Fruit fly (Drosophila melanogaster): ENCODE measurements around the gene CG34117.

Gene CG34117

DNA sequence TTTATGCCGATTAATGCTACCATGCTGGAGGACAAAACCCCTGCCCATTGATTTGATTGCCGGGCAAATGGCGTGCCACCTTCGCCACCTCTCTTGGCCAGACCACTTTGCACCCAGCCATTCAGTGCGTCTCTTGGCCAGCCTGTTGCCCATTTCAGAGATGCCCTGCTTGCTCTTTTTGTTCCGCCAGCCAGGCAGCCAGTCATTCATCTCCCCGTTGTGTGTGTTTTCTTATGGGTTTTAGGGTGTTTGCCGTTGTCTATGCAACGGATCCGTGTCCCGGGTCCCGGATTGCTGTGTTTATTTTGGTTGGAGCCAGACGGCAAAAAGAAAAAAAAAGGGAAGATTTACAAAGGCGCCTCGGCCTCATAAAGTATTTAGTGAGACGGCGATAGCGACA lies 3.9 kb downstream of the CG34117 start:
- TF ChIP-seq CG17801 (GFP tag; optimal IDR thresholded peaks at IDR 0.05; ENCODE audit: partially characterized antibody): no peak

DNA sequence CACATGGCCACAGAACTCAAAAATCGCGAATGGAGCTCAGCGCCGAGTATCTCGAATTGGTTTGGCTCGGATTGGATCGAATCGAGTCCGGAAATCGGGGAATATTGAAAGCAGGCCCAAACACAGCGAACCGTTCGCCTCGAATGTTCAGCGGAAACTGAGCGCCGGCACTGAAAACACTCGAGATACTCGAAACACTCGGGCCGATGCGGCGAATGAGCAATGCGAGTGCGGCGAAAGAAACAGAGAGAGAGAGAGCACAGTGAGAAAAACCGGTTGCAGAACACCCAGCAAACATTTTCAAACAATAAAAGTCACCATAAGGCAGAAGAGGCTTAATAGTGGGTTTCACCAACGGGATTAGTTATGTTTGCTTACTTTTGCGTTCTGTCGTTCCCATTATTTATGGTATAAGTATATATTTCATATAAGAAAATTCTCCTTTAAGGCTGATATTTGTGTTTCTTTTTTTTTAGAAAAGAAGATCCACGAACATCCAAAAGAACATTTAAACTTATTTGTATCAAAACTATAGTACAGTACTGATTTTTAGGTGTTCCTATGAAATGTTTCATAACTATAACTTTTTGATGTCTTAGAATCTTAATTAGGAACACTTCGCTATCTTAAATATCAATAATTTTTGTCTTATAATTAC lies 5.3 kb downstream of the CG34117 start, which contains the start of gene FER:
Gene FER (minus strand): TSS at position 162 of the 658 bp plus-strand sequence.
- peak; percentile 37 for TF ChIP-seq CG17801 (GFP tag; optimal IDR thresholded peaks at IDR 0.05; ENCODE audit: partially characterized antibody)

DNA sequence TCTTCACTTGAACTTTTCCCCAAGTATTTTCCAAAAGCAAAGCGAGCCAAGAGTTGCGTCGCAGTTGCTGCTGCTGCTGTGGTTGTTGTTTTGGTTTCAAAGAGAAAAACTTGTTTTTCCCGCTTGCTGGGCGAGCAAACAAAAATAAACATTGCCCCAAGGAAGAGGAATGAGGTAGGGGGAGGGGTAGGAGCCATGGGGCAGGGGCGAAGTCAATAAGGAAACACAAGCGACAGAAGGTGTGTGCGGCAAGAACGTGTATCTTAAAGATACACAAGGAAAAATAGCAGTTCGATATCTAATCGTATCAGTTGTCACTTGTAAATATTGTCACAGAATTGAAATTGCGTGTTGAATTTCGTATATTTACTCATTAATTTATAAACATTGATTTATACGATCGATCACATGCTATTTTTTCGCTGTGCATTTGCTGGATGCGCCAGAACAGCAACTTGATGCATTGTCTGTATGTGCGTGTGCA lies 6.3 kb downstream of the CG34117 start:
- TF ChIP-seq CG17801 (GFP tag; optimal IDR thresholded peaks at IDR 0.05; ENCODE audit: partially characterized antibody): no peak

DNA sequence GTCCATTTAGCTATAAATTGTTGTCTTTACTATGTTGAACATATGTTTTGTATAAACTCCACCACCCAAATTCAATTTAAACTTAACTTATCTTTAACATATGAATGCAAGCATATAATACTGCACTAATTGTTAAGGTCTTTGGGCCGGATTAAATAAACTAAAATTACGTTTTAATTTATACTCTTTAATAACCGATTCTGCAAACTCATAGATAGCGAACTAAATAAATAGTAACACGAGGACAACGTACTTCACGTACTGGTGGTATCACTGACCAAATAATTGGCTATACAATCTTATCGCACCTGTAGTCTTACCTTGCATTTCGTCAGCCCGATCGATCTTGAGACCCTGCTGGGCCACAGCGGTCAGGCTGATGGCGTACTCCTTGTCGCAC lies 7.4 kb downstream of the CG34117 start:
- TF ChIP-seq CG17801 (GFP tag; optimal IDR thresholded peaks at IDR 0.05; ENCODE audit: partially characterized antibody): no peak

DNA sequence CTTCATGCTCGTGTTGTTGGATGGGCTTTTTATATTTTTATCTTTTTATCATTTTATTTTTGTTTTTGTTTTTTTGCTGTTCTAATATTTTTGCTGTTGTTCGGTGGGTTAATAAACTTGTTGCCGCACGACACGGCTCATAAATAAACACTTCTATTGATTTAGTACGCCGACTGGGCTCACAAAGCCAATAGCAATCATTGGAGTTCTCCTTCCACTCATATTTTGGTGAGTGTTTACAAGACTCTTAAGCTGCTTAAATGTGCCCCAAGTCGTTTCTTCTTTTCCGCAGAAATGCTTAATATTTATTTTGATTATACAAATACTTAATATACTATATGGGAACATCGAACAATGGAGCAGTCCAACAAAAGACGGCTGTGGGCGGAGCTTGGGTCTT lies 9.7 kb downstream of the CG34117 start:
- no peak for TF ChIP-seq CG17801 (GFP tag; optimal IDR thresholded peaks at IDR 0.05; ENCODE audit: partially characterized antibody)

DNA sequence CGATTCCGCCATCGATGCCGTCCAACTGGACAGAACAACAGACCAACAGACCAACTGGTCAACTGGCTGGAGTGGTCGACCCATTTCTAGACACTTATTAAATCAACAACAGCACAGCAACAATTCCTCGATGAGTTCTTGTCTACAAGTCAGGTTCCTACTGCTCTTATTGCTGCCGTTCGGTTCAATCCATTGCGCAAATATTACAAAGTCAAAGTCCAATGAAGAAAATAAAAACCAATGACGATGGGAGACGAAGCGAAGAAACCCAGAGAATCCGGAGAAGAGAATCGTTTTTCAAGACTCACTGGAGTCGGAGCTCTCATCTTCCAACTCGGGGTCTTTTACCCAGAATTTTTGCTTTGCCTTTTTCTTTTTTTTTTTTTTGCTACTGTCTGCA lies 10.9 kb downstream of the CG34117 start:
- TF ChIP-seq CG17801 (GFP tag; optimal IDR thresholded peaks at IDR 0.05; ENCODE audit: partially characterized antibody): peak; percentile 21

DNA sequence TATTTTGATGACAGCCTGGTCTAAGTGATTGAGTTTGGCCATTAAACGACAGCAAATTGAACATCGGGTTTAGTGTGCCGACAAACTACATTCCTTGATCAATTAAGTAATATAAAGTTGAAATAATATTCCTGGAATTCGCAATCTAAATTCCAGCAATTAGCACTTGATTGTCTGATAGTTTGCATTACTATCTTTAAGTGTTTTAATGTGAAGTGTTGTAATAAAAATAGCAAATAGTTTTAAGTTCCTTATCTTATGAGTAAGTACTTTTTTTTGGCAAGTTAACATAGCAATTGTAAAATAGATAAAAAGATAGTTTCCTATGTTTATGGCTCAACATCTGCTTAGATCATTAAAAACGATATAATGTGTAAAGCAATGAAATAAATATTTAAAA lies 11.5 kb downstream of the CG34117 start:
- no peak for TF ChIP-seq CG17801 (GFP tag; optimal IDR thresholded peaks at IDR 0.05; ENCODE audit: partially characterized antibody)

DNA sequence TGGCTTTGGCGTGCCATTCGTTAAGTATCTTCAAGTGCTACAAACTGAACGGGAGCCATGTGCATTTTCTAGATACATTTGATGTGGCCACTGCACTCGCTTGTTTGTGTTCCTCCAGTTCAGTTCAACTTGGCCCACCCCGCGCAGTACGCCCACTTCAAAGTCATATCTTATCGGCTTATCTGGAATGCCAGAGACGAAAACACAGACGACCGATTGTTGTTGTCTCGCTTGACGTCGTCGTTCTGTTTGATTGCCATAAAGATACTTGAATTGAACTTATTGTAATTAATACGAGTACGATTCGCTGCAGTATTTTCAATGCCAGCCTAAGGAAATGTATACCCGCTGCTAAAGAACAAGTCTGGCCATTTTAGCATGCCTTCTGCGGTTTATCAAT lies 12.2 kb downstream of the CG34117 start:
- no peak for TF ChIP-seq CG17801 (GFP tag; optimal IDR thresholded peaks at IDR 0.05; ENCODE audit: partially characterized antibody)

DNA sequence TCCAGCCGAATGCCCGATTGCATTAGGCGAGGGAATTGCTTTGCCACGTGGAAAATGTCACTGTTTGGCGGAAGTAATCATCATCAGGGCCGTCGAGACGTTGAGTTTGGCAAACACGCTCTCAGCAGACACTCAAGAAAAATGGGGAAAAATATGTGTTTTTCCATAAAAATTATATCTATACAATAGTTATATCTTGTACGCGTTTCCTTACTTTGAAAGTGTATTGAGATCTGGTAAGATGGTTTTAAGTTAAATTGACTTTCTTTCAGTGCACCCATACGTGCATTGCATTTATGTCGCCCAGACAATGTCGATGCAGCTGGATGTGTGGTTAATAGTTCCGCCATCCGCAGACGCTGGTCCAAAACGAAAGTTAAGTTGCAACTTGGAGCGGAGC lies 13.9 kb downstream of the CG34117 start:
- no peak for TF ChIP-seq CG17801 (GFP tag; optimal IDR thresholded peaks at IDR 0.05; ENCODE audit: partially characterized antibody)

DNA sequence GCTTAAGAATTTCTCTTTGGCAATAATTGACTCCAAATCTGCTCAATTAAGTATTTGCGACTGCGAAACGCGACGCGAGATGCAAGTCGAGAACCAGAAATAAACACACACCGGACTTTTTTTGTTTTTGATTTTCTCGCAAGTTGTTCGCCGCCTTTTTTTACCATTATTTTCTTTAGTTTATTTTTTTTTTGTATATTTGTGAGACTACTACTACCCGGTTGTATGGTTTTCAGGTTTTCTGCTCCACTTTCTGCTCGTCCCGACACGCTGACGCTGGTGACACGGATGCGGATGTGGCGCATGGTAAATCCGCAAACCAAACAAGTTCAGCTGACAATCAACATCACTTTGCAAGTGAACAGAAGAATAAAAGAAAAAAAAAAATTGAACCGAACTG lies 18.9 kb downstream of the CG34117 start:
- no peak for TF ChIP-seq CG17801 (GFP tag; optimal IDR thresholded peaks at IDR 0.05; ENCODE audit: partially characterized antibody)

DNA sequence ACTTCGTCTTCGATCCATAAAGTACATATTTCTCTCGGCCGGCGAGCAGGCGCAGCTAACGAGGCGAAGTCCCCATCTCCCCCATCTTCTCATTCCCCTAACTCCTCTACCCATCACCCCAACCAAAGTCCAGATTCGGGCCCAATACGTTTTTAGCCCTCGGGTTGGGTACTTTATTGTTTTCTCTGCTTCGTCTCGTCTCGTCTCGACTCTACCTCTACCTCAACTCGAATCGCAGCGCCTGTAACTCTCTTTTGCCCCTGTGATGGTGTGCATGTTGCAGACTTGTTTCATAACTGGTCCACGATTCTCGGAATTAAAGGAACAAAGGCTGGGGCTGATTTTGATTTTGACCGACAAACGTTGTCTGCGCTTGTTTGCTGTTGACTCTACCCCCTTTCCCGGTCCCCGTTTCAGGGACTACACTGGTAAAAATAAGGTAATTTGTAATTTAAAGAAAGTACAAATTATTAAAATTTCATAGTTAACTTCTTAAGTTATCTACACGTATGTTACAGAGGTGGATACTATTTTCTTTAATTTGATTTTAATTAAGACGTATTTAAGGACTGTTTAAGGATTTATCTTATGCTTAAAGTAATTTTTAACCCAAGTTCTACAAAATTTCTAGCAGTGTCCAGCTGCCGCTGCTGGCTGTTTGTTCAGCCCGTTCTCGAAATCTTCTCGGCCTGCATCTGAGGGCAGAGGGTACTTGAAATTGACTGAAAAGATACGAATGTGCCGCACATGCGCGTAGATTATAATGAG lies 21.0 kb downstream of the CG34117 start:
- TF ChIP-seq CG17801 (GFP tag; optimal IDR thresholded peaks at IDR 0.05; ENCODE audit: partially characterized antibody): no peak

DNA sequence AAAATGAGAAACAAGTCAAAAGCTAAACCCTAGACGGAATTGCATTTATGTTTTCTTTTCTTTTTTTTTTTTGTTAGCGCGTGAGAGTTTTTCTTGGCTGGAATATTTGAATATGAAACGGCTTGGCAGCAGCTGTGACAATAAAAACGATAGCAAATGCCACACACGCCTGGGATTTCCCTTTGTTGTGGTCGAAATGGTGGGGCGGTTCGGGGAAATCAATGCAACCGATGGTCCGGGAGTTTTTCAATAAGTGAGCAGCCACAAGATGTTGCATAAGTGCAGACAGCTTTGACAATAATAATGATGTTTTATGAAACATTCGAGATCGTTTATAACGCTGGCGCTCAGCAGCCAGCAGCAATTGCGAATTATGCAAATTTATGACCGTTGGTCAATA lies 23.1 kb downstream of the CG34117 start:
- TF ChIP-seq CG17801 (GFP tag; optimal IDR thresholded peaks at IDR 0.05; ENCODE audit: partially characterized antibody): no peak

DNA sequence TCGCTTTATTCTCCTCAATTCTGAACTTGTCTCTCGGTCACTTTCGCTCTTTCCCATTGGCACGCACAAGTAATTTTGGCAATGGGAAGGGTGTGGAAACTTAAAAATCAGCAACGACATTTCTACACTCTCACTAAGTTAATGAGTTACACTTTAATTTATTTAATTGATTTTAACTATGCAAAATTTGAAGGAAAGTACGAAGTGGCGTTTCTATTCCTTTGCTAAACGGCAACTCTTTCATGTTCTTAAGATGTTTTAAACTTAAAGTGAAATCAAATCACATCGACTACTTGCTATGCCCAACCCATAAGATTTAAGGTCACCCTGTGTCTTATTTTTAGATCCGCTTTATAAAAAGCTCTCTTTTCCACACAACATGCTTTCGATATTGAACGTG lies 29.4 kb downstream of the CG34117 start:
- no peak for TF ChIP-seq CG17801 (GFP tag; optimal IDR thresholded peaks at IDR 0.05; ENCODE audit: partially characterized antibody)

DNA sequence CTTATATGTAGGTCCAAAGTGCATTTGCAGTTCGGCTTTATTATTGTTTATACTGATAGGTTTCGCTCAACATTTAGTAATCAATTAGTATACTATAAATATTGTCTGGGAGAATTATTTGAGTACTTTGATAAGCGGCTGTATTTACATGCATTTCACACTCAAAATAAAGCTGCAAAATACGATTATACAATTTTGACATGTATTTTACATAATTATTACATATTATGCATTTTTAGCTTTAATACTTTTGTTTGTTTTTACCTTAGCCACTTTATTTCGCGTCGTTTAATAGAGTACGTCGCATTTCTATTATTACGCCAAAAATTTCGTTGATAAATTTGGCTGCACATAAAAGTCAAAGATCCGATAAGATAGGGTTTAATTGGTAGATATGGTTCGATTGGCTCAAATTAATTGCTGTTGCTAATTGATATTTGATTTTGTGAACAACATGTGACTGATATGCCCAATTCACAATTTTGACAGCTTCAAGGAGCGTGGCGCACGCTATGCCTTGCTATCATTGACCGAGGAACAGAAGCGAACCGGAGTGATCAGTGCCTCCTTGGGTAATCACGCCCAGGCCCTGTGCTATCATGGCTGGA lies 33.9 kb downstream of the CG34117 start:
- TF ChIP-seq CG17801 (GFP tag; optimal IDR thresholded peaks at IDR 0.05; ENCODE audit: partially characterized antibody): no peak

DNA sequence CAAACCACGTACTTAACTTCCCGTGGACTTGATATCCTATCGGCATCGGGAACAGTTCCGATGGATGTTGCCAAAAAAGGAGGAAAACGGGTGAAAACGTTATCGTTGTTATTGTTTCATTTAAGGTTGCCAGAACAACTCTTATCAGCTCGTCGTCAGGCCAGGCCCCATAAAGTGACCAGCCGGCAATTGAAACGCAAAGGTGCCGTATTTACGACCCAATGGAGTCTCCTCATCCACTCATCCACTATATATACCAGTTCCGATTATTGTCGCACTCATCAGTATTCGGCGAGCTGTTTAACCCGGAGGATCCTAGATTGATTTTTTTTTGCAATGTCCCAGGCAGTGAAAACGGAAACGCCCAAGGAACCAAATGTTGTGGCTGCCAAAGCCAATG lies 34.7 kb downstream of the CG34117 start, which contains the start of gene Srr:
Gene Srr (plus strand): TSS at position 278 of the 400 bp plus-strand sequence.
- TF ChIP-seq CG17801 (GFP tag; optimal IDR thresholded peaks at IDR 0.05; ENCODE audit: partially characterized antibody): no peak

Data from ovary, adult (tissue).